Worm (Caenorhabditis elegans): ENCODE results near the gene jud-4.

DNA sequence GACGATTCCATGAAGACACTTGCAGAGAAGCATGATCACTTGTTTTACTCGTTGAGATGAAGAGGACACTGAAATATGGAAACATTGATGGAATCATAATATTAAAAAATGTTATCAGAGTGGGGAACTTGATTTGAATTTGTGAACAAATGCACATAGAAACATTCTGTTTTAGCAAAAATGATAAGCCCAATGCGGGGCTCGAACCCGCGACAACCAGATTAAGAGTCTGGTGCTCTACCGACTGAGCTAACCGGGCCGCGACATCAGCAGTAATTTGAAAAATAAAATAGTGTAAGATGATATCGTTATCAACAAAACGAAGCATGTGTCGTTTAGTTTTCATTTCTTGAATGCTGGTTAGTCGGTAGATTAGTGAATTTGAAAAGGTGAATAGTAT is 42.7 kb upstream of the jud-4 start:
- no peak for TF ChIP-seq ama-1 (optimal IDR thresholded peaks at IDR 0.05)
- no peak for TF ChIP-seq pes-1 (GFP tag; IDR thresholded peaks at IDR 0.05)
- no peak for TF ChIP-seq tra-4 (tag; optimal IDR thresholded peaks at IDR 0.05)
- no peak for TF ChIP-seq flt-1 (GFP tag; IDR thresholded peaks at IDR 0.05)
- TF ChIP-seq aly-1 (tag; optimal IDR thresholded peaks at IDR 0.05): no peak
